Worm (Caenorhabditis elegans) whole organism, L3 larva: Measurements from ENCODE around the gene rnf-121.
A peak's percentile ranks its signal among the peaks of the same experiment; 100 is the strongest.

Experiments
- ZK546.5 ChIP-seq: sonication (generic microtip); optimal IDR thresholded peaks from 2 replicates; lab custom pipeline; 2017; ENCODE audit warnings: missing biosample characterization, missing genetic modification characterization
- aly-2 ChIP-seq: fragments of 150-350 bp; optimal IDR thresholded peaks from 2 replicates; lab custom pipeline; 2014; ENCODE audit warnings: missing biosample characterization, missing genetic modification characterization
- ceh-28 ChIP-seq: fragments of 150-350 bp; optimal IDR thresholded peaks from 2 replicates; lab custom pipeline; 2014; ENCODE audit warnings: missing biosample characterization, missing genetic modification reagents, missing genetic modification characterization
- ceh-9 ChIP-seq: sonication (generic microtip); optimal IDR thresholded peaks from 2 replicates; lab custom pipeline; 2018; ENCODE audit warnings: missing biosample characterization, missing genetic modification characterization
- daf-12 ChIP-seq: fragments of 150-350 bp; optimal IDR thresholded peaks from 2 replicates; lab custom pipeline; 2014; ENCODE audit warnings: missing biosample characterization, missing genetic modification reagents, missing genetic modification characterization
- egl-27 ChIP-seq: sonication (generic microtip); optimal IDR thresholded peaks from 4 replicates; lab custom pipeline; 2017; ENCODE audit warnings: missing biosample characterization, missing genetic modification reagents, missing genetic modification characterization
- elt-1 ChIP-seq: fragments of 150-350 bp; optimal IDR thresholded peaks from 2 replicates; lab custom pipeline; 2014; ENCODE audit warnings: missing biosample characterization, missing genetic modification characterization
- elt-2 ChIP-seq: sonication (generic microtip); optimal IDR thresholded peaks from 2 replicates; lab custom pipeline; 2016; ENCODE audit warnings: missing genetic modification reagents, mild to moderate bottlenecking, missing genetic modification characterization, missing compliant biosample characterization
- elt-3 ChIP-seq, 3 experiments: fragments of 150-350 bp in 1 of 3; sonication (generic microtip) in 2 of 3; optimal IDR thresholded peaks; 2 replicates in 2 of 3; 4 replicates in 1 of 3; lab custom pipeline; 2014 to 2017; ENCODE audit warnings: missing biosample characterization in 3 of 3, missing genetic modification characterization in 3 of 3
- fkh-10 ChIP-seq: sonication (generic microtip); optimal IDR thresholded peaks from 2 replicates; lab custom pipeline; 2017; ENCODE audit warnings: missing biosample characterization, missing genetic modification reagents, missing genetic modification characterization
- fkh-2 ChIP-seq: fragments of 150-350 bp; optimal IDR thresholded peaks from 2 replicates; lab custom pipeline; 2014; ENCODE audit warnings: missing biosample characterization, missing genetic modification reagents, missing genetic modification characterization
- fos-1 ChIP-seq: fragments of 150-350 bp; optimal IDR thresholded peaks from 2 replicates; lab custom pipeline; 2014; ENCODE audit warnings: missing biosample characterization, missing genetic modification characterization
- hmg-11 ChIP-seq: sonication (generic microtip); optimal IDR thresholded peaks from 2 replicates; lab custom pipeline; 2016; ENCODE audit warnings: missing genetic modification characterization, missing compliant biosample characterization
- jun-1 ChIP-seq: fragments of 150-350 bp; optimal IDR thresholded peaks from 2 replicates; lab custom pipeline; 2014; ENCODE audit warnings: missing biosample characterization, missing genetic modification reagents, missing genetic modification characterization
- lin-15B ChIP-seq: fragments of 150-350 bp; optimal IDR thresholded peaks from 2 replicates; lab custom pipeline; 2014; ENCODE audit warnings: missing biosample characterization, missing genetic modification characterization
- lin-39 ChIP-seq: fragments of 150-350 bp; optimal IDR thresholded peaks from 2 replicates; lab custom pipeline; 2018; ENCODE audit warnings: missing biosample characterization, missing genetic modification reagents, missing genetic modification characterization
- lsy-12 ChIP-seq: sonication (generic microtip); optimal IDR thresholded peaks from 2 replicates; lab custom pipeline; 2016; ENCODE audit warnings: mild to moderate bottlenecking, missing genetic modification characterization, missing compliant biosample characterization
- mml-1 ChIP-seq: fragments of 150-350 bp; sonication (generic microtip); optimal IDR thresholded peaks from 3 replicates; lab custom pipeline; 2014; ENCODE audit warnings: missing biosample characterization, missing genetic modification characterization
- nfya-1 ChIP-seq: sonication (generic microtip); optimal IDR thresholded peaks from 2 replicates; lab custom pipeline; 2017; ENCODE audit warnings: missing genetic modification characterization, mild to moderate bottlenecking, missing compliant biosample characterization, antibody characterized with exemption, moderate library complexity; ENCODE audit not compliant: insufficient read depth
- nhr-11 ChIP-seq: fragments of 150-350 bp; optimal IDR thresholded peaks from 2 replicates; lab custom pipeline; 2014; ENCODE audit warnings: missing biosample characterization, missing genetic modification characterization
- nhr-23 ChIP-seq: fragments of 150-350 bp; optimal IDR thresholded peaks from 2 replicates; lab custom pipeline; 2014; ENCODE audit warnings: missing biosample characterization, missing genetic modification reagents, missing genetic modification characterization
- nhr-25 ChIP-seq: sonication (generic microtip); optimal IDR thresholded peaks from 2 replicates; lab custom pipeline; 2017; ENCODE audit warnings: missing biosample characterization, missing genetic modification characterization
- nhr-28 ChIP-seq: fragments of 150-350 bp; optimal IDR thresholded peaks from 2 replicates; lab custom pipeline; 2014; ENCODE audit warnings: missing biosample characterization, missing genetic modification characterization
- nhr-43 ChIP-seq: sonication (generic microtip); optimal IDR thresholded peaks from 2 replicates; lab custom pipeline; 2016; ENCODE audit warnings: mild to moderate bottlenecking, missing genetic modification characterization, missing compliant biosample characterization; ENCODE audit not compliant: poor library complexity, severe bottlenecking
- nhr-77 ChIP-seq: fragments of 150-350 bp; optimal IDR thresholded peaks from 2 replicates; lab custom pipeline; 2014; ENCODE audit warnings: missing biosample characterization, missing genetic modification characterization
- pha-4 ChIP-seq: fragments of 150-350 bp; optimal IDR thresholded peaks from 2 replicates; lab custom pipeline; 2014; ENCODE audit warnings: missing biosample characterization, missing genetic modification reagents, missing genetic modification characterization
- pqm-1 ChIP-seq: fragments of 150-350 bp; optimal IDR thresholded peaks from 2 replicates; lab custom pipeline; 2017; ENCODE audit warnings: missing biosample characterization, missing genetic modification characterization, inconsistent platforms
- sea-2 ChIP-seq: fragments of 150-350 bp; sonication (generic microtip); optimal IDR thresholded peaks from 4 replicates; lab custom pipeline; 2014; ENCODE audit warnings: missing biosample characterization, missing genetic modification reagents, missing genetic modification characterization
- skn-1 ChIP-seq: fragments of 150-350 bp; optimal IDR thresholded peaks from 2 replicates; lab custom pipeline; 2014; ENCODE audit warnings: missing biosample characterization, missing genetic modification characterization
- snpc-4 ChIP-seq: fragments of 150-350 bp; optimal IDR thresholded peaks from 2 replicates; lab custom pipeline; 2014; ENCODE audit warnings: missing biosample characterization, missing genetic modification characterization
- tbx-2 ChIP-seq: sonication (generic microtip); optimal IDR thresholded peaks from 2 replicates; lab custom pipeline; 2016; ENCODE audit warnings: mild to moderate bottlenecking, missing genetic modification characterization, missing compliant biosample characterization
- unc-39 ChIP-seq: sonication (generic microtip); optimal IDR thresholded peaks from 4 replicates; lab custom pipeline; 2017; ENCODE audit warnings: missing biosample characterization, missing genetic modification characterization
- unc-62 ChIP-seq: fragments of 150-350 bp; sonication (generic microtip); optimal IDR thresholded peaks from 4 replicates; lab custom pipeline; 2014; ENCODE audit warnings: missing biosample characterization, missing genetic modification reagents, missing genetic modification characterization
- zag-1 ChIP-seq: fragments of 150-350 bp; optimal IDR thresholded peaks from 2 replicates; lab custom pipeline; 2014; ENCODE audit warnings: missing biosample characterization, missing genetic modification characterization
- ztf-11 ChIP-seq: fragments of 150-350 bp; optimal IDR thresholded peaks from 2 replicates; lab custom pipeline; 2014; ENCODE audit warnings: missing biosample characterization, missing genetic modification characterization
- ztf-4 ChIP-seq: fragments of 150-350 bp; optimal IDR thresholded peaks from 2 replicates; lab custom pipeline; 2014; ENCODE audit warnings: missing biosample characterization, missing genetic modification characterization

Gene rnf-121

ce11 chrIII:4191091-4191638 lies 20.4 kb upstream of the rnf-121 start, which contains the start of gene dnj-16:
dnj-16 (plus strand) TSS chrIII:4191141.
- TF ChIP-seq lin-15B (peak; percentile 40), hmg-11 (tag; lab: Kevin White, UChicago) (peak; percentile 43), daf-12 (no peak), ceh-28 (peak; percentile 4), nhr-43 (tag; lab: Kevin White, UChicago) (no peak), pha-4 (tag; lab: Kevin White, UChicago) (peak; percentile 88), egl-27 (tag; lab: Kevin White, UChicago) (no peak), jun-1 (tag; lab: Kevin White, UChicago) (peak; percentile 56), nhr-77 (tag; lab: Kevin White, UChicago) (no peak), unc-62 (GFP tag; lab: Kevin White, UChicago) (no peak), snpc-4 (tag; lab: Kevin White, UChicago) (peak; percentile 9), fkh-10 (GFP tag; lab: Kevin White, UChicago) (no peak), pqm-1 (tag; lab: Kevin White, UChicago) (peak; percentile 30), nfya-1 (tag; lab: Kevin White, UChicago) (peak; percentile 69), elt-1 (tag; lab: Kevin White, UChicago) (no peak), skn-1 (tag; lab: Kevin White, UChicago) (no peak), mml-1 (tag; lab: Kevin White, UChicago) (no peak), ztf-11 (tag; lab: Kevin White, UChicago) (no peak), lin-39 (tag; lab: Kevin White, UChicago) (peak; percentile 33), ZK546.5 (tag; lab: Kevin White, UChicago) (no peak), nhr-11 (no peak), nhr-25 (peak; percentile 8)

ce11 chrIII:4190241-4190640 lies 19.5 kb upstream of the rnf-121 start, which contains the start of gene spp-28:
spp-28 (minus strand) TSS chrIII:4190341.
- TF ChIP-seq ceh-9 (tag; lab: Kevin White, UChicago) (no peak), aly-2 (no peak), egl-27 (tag; lab: Kevin White, UChicago) (no peak), fkh-2 (no peak), fkh-10 (GFP tag; lab: Kevin White, UChicago) (no peak), ztf-4 (tag; lab: Kevin White, UChicago) (no peak), nfya-1 (tag; lab: Kevin White, UChicago) (no peak), fos-1 (tag; lab: Kevin White, UChicago) (no peak), lsy-12 (tag; lab: Kevin White, UChicago) (no peak), nhr-23 (no peak), lin-15B (no peak), mml-1 (tag; lab: Kevin White, UChicago) (no peak), tbx-2 (tag; lab: Kevin White, UChicago) (no peak), pha-4 (tag; lab: Kevin White, UChicago) (no peak), elt-2 (tag; lab: Kevin White, UChicago) (no peak)

- TF ChIP-seq nfya-1 (tag; lab: Kevin White, UChicago), result no peak
- no peak for TF ChIP-seq ceh-28
- TF ChIP-seq unc-39 (tag; lab: Kevin White, UChicago), result no peak
- TF ChIP-seq nhr-23, result peak; percentile 4
- TF ChIP-seq sea-2, result no peak
- peak; percentile 10 for TF ChIP-seq nhr-43 (tag; lab: Kevin White, UChicago)
- no peak for TF ChIP-seq skn-1 (tag; lab: Kevin White, UChicago)
- no peak for TF ChIP-seq elt-1 (tag; lab: Kevin White, UChicago)
- TF ChIP-seq nhr-28 (tag; lab: Kevin White, UChicago), result no peak
- TF ChIP-seq zag-1 (tag; lab: Kevin White, UChicago), result no peak
- TF ChIP-seq pha-4 (tag; lab: Kevin White, UChicago), result no peak
- TF ChIP-seq elt-2 (tag; lab: Kevin White, UChicago), result no peak
- TF ChIP-seq, all 47 proteins: peak for 2
Measured at ce11 chrIII:4189602-4190001, 18.8 kb upstream of the rnf-121 start.

ce11 chrIII:4187845-4188244 lies 17.1 kb upstream of the rnf-121 start, which contains the start of gene R74.2:
R74.2 (plus strand) TSS chrIII:4188160.
- TF ChIP-seq nhr-25 (peak; percentile 71), ztf-4 (tag; lab: Kevin White, UChicago) (no peak), nfya-1 (tag; lab: Kevin White, UChicago) (peak; percentile 13), nhr-43 (tag; lab: Kevin White, UChicago) (peak; percentile 20), elt-3 (tag; optimal IDR thresholded peaks at IDR 0.05; lab: Kevin White, UChicago) (peak in 1 of 3 experiments; percentile 17)
- TF ChIP-seq, all 47 proteins: peak for 4
